Worm (Caenorhabditis elegans) whole organism, early embryonic: Measurements from ENCODE around the gene C36C9.11.

Source experiments
- B0310.2 ChIP-seq: sonication (generic microtip); optimal IDR thresholded peaks from 2 replicates; lab custom pipeline; 2016; ENCODE audit warnings: mild to moderate bottlenecking, missing genetic modification characterization, missing compliant biosample characterization
- F13C5.2 ChIP-seq: sonication (generic microtip); optimal IDR thresholded peaks from 2 replicates; lab custom pipeline; 2017; ENCODE audit warnings: mild to moderate bottlenecking, missing genetic modification characterization, inconsistent platforms, missing compliant biosample characterization
- aly-1 ChIP-seq: sonication (generic microtip); optimal IDR thresholded peaks from 2 replicates; lab custom pipeline; 2016; ENCODE audit warnings: missing genetic modification characterization, missing compliant biosample characterization
- ama-1 ChIP-seq: fragments of 150-350 bp; optimal IDR thresholded peaks from 2 replicates; lab custom pipeline; 2014
- ceh-13 ChIP-seq: fragments of 200-800 bp; sonication (Bioruptor generic); optimal IDR thresholded peaks from 2 replicates; lab custom pipeline; 2018; ENCODE audit warnings: mild to moderate bottlenecking, missing genetic modification characterization, missing compliant biosample characterization
- ceh-36 ChIP-seq: sonication (generic microtip); optimal IDR thresholded peaks from 2 replicates; lab custom pipeline; 2016; ENCODE audit warnings: missing genetic modification characterization, inconsistent platforms, missing compliant biosample characterization
- ets-7 ChIP-seq: sonication (generic microtip); optimal IDR thresholded peaks from 2 replicates; lab custom pipeline; 2016; ENCODE audit warnings: missing genotype, missing genetic modification characterization, missing compliant biosample characterization
- flt-1 ChIP-seq: fragments of 200-800 bp; sonication (Bioruptor generic); IDR thresholded peaks from 2 replicates; pipeline ENCODE4 v1.3.6; 2022; ENCODE audit warnings: missing genetic modification characterization, missing compliant biosample characterization
- hmbx-1 ChIP-seq: sonication (generic microtip); optimal IDR thresholded peaks from 2 replicates; lab custom pipeline; 2016; ENCODE audit warnings: mild to moderate bottlenecking, missing genetic modification characterization, missing compliant biosample characterization
- hmg-4 ChIP-seq: fragments of 200-800 bp; sonication (Bioruptor generic); optimal IDR thresholded peaks from 2 replicates; lab custom pipeline; 2018; ENCODE audit warnings: mild to moderate bottlenecking, missing genetic modification characterization, missing compliant biosample characterization
- hnd-1 ChIP-seq: sonication (generic microtip); optimal IDR thresholded peaks from 2 replicates; lab custom pipeline; 2016; ENCODE audit warnings: missing genetic modification characterization, missing compliant biosample characterization
- pes-1 ChIP-seq: fragments of 200-800 bp; sonication (Bioruptor generic); IDR thresholded peaks from 2 replicates; pipeline ENCODE4 v1.3.6; 2022; ENCODE audit warnings: missing genetic modification reagents, missing genetic modification characterization, missing compliant biosample characterization
- scrt-1 ChIP-seq: fragments of 200-800 bp; sonication (Bioruptor generic); IDR thresholded peaks from 2 replicates; pipeline ENCODE4 v1.3.6; 2022; ENCODE audit warnings: missing genetic modification characterization, missing compliant biosample characterization
- sea-1 ChIP-seq: fragments of 200-800 bp; sonication (Bioruptor generic); conservative IDR thresholded peaks from 2 replicates; pipeline ENCODE4 v1.3.6; 2022; ENCODE audit warnings: missing genetic modification characterization, missing compliant biosample characterization
- tbx-11 ChIP-seq: fragments of 200-800 bp; sonication (Bioruptor generic); IDR thresholded peaks from 2 replicates; pipeline ENCODE4 v1.3.6; 2022; ENCODE audit warnings: missing genetic modification characterization, missing compliant biosample characterization
- tbx-37 ChIP-seq: fragments of 200-800 bp; sonication (Bioruptor generic); conservative IDR thresholded peaks from 2 replicates; pipeline ENCODE4 v1.3.6; 2022; ENCODE audit warnings: missing genetic modification reagents, missing genetic modification characterization, missing compliant biosample characterization
- tra-4 ChIP-seq: sonication (generic microtip); optimal IDR thresholded peaks from 2 replicates; lab custom pipeline; 2017; ENCODE audit warnings: missing genetic modification characterization, missing compliant biosample characterization

Gene C36C9.11

DNA sequence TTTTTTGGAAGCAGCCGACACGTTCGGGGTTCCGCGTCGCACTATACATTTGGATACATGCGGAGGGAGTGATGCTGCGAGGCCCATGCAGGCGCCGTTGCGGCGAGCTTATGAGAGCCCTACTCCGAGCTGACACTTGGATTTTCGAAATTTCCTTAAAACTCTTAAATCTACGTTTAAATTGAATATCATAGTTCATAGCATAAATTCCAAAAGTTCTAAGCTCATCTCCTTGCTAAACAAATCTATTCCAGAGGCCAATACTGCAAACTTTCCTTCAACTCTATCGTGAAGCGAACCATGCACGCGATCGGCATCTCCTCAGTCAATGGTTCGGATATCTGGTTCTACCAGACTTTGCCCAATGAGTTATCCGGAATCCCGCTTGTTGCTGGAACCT is 42.4 kb downstream of the C36C9.11 start, which contains the start of gene dgn-3:
Gene dgn-3 (plus strand): TSS at position 301 of the 400 bp plus-strand sequence.
- TF ChIP-seq B0310.2 (tag; lab: Kevin White, UChicago) (no peak), tbx-11 (GFP tag; lab: Robert Waterston, UW) (no peak), scrt-1 (GFP tag; lab: Robert Waterston, UW) (no peak), tra-4 (no peak), hmbx-1 (tag; lab: Kevin White, UChicago) (no peak), aly-1 (tag; lab: Kevin White, UChicago) (no peak), ama-1 (lab: Kevin White, UChicago) (no peak), sea-1 (GFP tag; lab: Robert Waterston, UW) (no peak), F13C5.2 (tag; lab: Kevin White, UChicago) (no peak), hmg-4 (no peak), pes-1 (GFP tag; lab: Robert Waterston, UW) (no peak), hnd-1 (tag; lab: Kevin White, UChicago) (no peak), flt-1 (GFP tag; lab: Robert Waterston, UW) (no peak), ets-7 (tag; lab: Kevin White, UChicago) (no peak), ceh-36 (no peak), ceh-13 (GFP tag; lab: Kevin White, UChicago) (no peak), tbx-37 (GFP tag; lab: Robert Waterston, UW) (no peak)

DNA sequence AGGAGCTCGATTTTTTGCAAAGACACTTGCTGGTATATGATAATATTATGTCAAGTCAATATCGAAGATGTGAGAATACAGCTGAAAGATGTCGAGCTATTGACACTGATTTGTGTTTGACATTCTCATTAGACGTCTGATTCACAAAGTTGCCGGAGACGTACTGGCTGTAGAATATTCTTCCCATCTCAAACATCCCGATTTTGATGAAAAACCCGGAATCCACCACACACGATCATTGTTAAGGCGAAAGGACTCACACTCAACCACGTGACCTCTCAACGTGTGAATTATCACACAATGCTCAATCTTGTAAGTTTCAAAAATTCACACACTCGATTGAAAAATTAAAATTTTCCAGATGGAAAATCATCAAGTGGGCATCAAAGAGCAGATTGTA is 48.8 kb downstream of the C36C9.11 start, which contains the start of gene F07G6.12:
Gene F07G6.12 (plus strand): TSS at position 301 of the 400 bp plus-strand sequence.
- TF ChIP-seq ceh-36 (no peak), flt-1 (GFP tag; lab: Robert Waterston, UW) (no peak), ets-7 (tag; lab: Kevin White, UChicago) (no peak), tra-4 (no peak)

- TF ChIP-seq ceh-36 (no peak), hmg-4 (no peak), ets-7 (tag; lab: Kevin White, UChicago) (no peak), pes-1 (GFP tag; lab: Robert Waterston, UW) (no peak), tbx-37 (GFP tag; lab: Robert Waterston, UW) (no peak), flt-1 (GFP tag; lab: Robert Waterston, UW) (no peak), sea-1 (GFP tag; lab: Robert Waterston, UW) (no peak), hnd-1 (tag; lab: Kevin White, UChicago) (no peak), tra-4 (no peak), F13C5.2 (tag; lab: Kevin White, UChicago) (no peak), scrt-1 (GFP tag; lab: Robert Waterston, UW) (no peak), ceh-13 (GFP tag; lab: Kevin White, UChicago) (no peak), tbx-11 (GFP tag; lab: Robert Waterston, UW) (no peak), aly-1 (tag; lab: Kevin White, UChicago) (no peak), B0310.2 (tag; lab: Kevin White, UChicago) (no peak), ama-1 (lab: Kevin White, UChicago) (no peak), hmbx-1 (tag; lab: Kevin White, UChicago) (no peak)
Observed at ce11 chrX:1737606-1738005, 50.4 kb downstream of the C36C9.11 start, which contains the start of gene F07G6.10. F07G6.10 (plus strand) TSS chrX:1737906.
